In genomic region chr3R:4739492-4740431, dm6 we compare ENCODE assay signal across 1 fruit fly cellular context.
TF ChIP-seq lines count a peak whose summit lies in the region.

No protein-coding gene starts in this region.

TF ChIP-seq in whole organism, embryonic, 481 proteins besides CTCF, POLR2A, EP300 and RAD21 (continued from another document and continues in another):
- TF ChIP-seq disco-r (GFP tag; optimal IDR thresholded peaks at IDR 0.05; lab: Kevin White, UChicago), result peak; percentile 56
- TF ChIP-seq dpn (GFP tag; optimal IDR thresholded peaks at IDR 0.05; lab: Kevin White, UChicago), result peak; percentile 82 to 87
- TF ChIP-seq CG11398 (GFP tag; optimal IDR thresholded peaks at IDR 0.05; lab: Kevin White, UChicago), result peak; percentile 62
- no peak for TF ChIP-seq wdn (GFP tag; IDR thresholded peaks at IDR 0.05; lab: Robert Waterston, UW)
- TF ChIP-seq CG42726 (GFP tag; IDR thresholded peaks at IDR 0.05; lab: Robert Waterston, UW; ENCODE audit: partially characterized antibody), result no peak
- no peak for TF ChIP-seq CG9932 (GFP tag; IDR thresholded peaks at IDR 0.05; lab: Robert Waterston, UW)
- TF ChIP-seq Ets97D (GFP tag; optimal IDR thresholded peaks at IDR 0.05; lab: Kevin White, UChicago), result peak; percentile 46
- TF ChIP-seq slou (GFP tag; optimal IDR thresholded peaks at IDR 0.05; lab: Kevin White, UChicago), result peak; percentile 69
- TF ChIP-seq gfzf (GFP tag; optimal IDR thresholded peaks at IDR 0.05; lab: Kevin White, UChicago), result no peak
- peak; percentile 86 for TF ChIP-seq Ssrp (tag; optimal IDR thresholded peaks at IDR 0.05; lab: Kevin White, UChicago)
- TF ChIP-seq ranshi (GFP tag; IDR thresholded peaks at IDR 0.05; lab: Robert Waterston, UW), result no peak
- TF ChIP-seq knrl (GFP tag; IDR thresholded peaks at IDR 0.05; lab: Robert Waterston, UW; ENCODE audit: partially characterized antibody), result no peak
- peak; percentile 74 for TF ChIP-seq Hmx (GFP tag; optimal IDR thresholded peaks at IDR 0.05; lab: Kevin White, UChicago)
- peak; percentile 98 for TF ChIP-seq sens (GFP tag; lab: Kevin White, UChicago)
- peak; percentile 86 for TF ChIP-seq CG4820 (GFP tag; optimal IDR thresholded peaks at IDR 0.05; lab: Kevin White, UChicago)
- TF ChIP-seq HLH3B (GFP tag; IDR thresholded peaks at IDR 0.05; lab: Robert Waterston, UW), result no peak
- TF ChIP-seq Deaf1 (tag; optimal IDR thresholded peaks at IDR 0.05; lab: Kevin White, UChicago), result peak; percentile 78
- TF ChIP-seq sug (tag; optimal IDR thresholded peaks at IDR 0.05; lab: Kevin White, UChicago), result peak; percentile 54
- no peak for TF ChIP-seq Adf1 (GFP tag; IDR thresholded peaks at IDR 0.05; lab: Robert Waterston, UW)
- TF ChIP-seq CG31441 (GFP tag; IDR thresholded peaks at IDR 0.05; lab: Robert Waterston, UW), result no peak
- no peak for TF ChIP-seq zfh1 (GFP tag; IDR thresholded peaks at IDR 0.05; lab: Robert Waterston, UW)
- peak; percentile 71 for TF ChIP-seq CG6765 (GFP tag; optimal IDR thresholded peaks at IDR 0.05; lab: Kevin White, UChicago)
- no peak for TF ChIP-seq CG17912 (GFP tag; optimal IDR thresholded peaks at IDR 0.05; lab: Kevin White, UChicago)
- TF ChIP-seq CG34422 (GFP tag; IDR thresholded peaks at IDR 0.05; lab: Robert Waterston, UW), result no peak
- no peak for TF ChIP-seq gt (GFP tag; IDR thresholded peaks at IDR 0.05; lab: Robert Waterston, UW)
- no peak for TF ChIP-seq gcm2 (GFP tag; optimal IDR thresholded peaks at IDR 0.05; lab: Kevin White, UChicago)
- TF ChIP-seq sisA (GFP tag; IDR thresholded peaks at IDR 0.05; lab: Robert Waterston, UW), result no peak
- no peak for TF ChIP-seq bigmax (GFP tag; optimal IDR thresholded peaks at IDR 0.05; lab: Kevin White, UChicago)
- no peak for TF ChIP-seq bowl (GFP tag; IDR thresholded peaks at IDR 0.05; lab: Robert Waterston, UW)
- TF ChIP-seq CG12104 (GFP tag; optimal IDR thresholded peaks at IDR 0.05; lab: Kevin White, UChicago), result peak; percentile 90
- no peak for TF ChIP-seq MTF-1 (GFP tag; optimal IDR thresholded peaks at IDR 0.05; lab: Kevin White, UChicago; ENCODE audit: borderline replicate concordance)
- TF ChIP-seq sima (GFP tag; optimal IDR thresholded peaks at IDR 0.05; lab: Kevin White, UChicago), result peak; percentile 1
- TF ChIP-seq CG31365 (tag; optimal IDR thresholded peaks at IDR 0.05; lab: Kevin White, UChicago), result no peak
- no peak for TF ChIP-seq H15 (GFP tag; IDR thresholded peaks at IDR 0.05; lab: Robert Waterston, UW)
- TF ChIP-seq Side (GFP tag; optimal IDR thresholded peaks at IDR 0.05; lab: Kevin White, UChicago), result peak; percentile 78
- no peak for TF ChIP-seq CG34224 (GFP tag; IDR thresholded peaks at IDR 0.05; lab: Robert Waterston, UW; ENCODE audit: partially characterized antibody)
- TF ChIP-seq Dll (GFP tag; IDR thresholded peaks at IDR 0.05; lab: Robert Waterston, UW; ENCODE audit: partially characterized antibody), result no peak
- peak; percentile 71 for TF ChIP-seq D19A (tag; optimal IDR thresholded peaks at IDR 0.05; lab: Kevin White, UChicago)
- no peak for TF ChIP-seq CG9215 (GFP tag; IDR thresholded peaks at IDR 0.05; lab: Robert Waterston, UW)
- no peak for TF ChIP-seq CG16813 (GFP tag; IDR thresholded peaks at IDR 0.05; lab: Robert Waterston, UW; ENCODE audit: partially characterized antibody)
- peak; percentile 65 for TF ChIP-seq CG33557 (GFP tag; optimal IDR thresholded peaks at IDR 0.05; lab: Kevin White, UChicago)
- TF ChIP-seq vfl (GFP tag; optimal IDR thresholded peaks at IDR 0.05; lab: Kevin White, UChicago), result peak; percentile 60
- peak; percentile 75 for TF ChIP-seq fd3F (GFP tag; optimal IDR thresholded peaks at IDR 0.05; lab: Kevin White, UChicago)
- TF ChIP-seq CG18599 (GFP tag; optimal IDR thresholded peaks at IDR 0.05; lab: Kevin White, UChicago), result peak; percentile 89
- no peak for TF ChIP-seq chm (GFP tag; IDR thresholded peaks at IDR 0.05; lab: Robert Waterston, UW)
- TF ChIP-seq danr (GFP tag; IDR thresholded peaks at IDR 0.05; lab: Robert Waterston, UW), result no peak
- TF ChIP-seq CG11723 (GFP tag; optimal IDR thresholded peaks at IDR 0.05; lab: Kevin White, UChicago), result peak; percentile 84
- no peak for TF ChIP-seq CG15479 (GFP tag; optimal IDR thresholded peaks at IDR 0.05; lab: Kevin White, UChicago)
- TF ChIP-seq CG14860 (GFP tag; IDR thresholded peaks at IDR 0.05; lab: Robert Waterston, UW; ENCODE audit: partially characterized antibody), result no peak
- TF ChIP-seq wor (GFP tag; IDR thresholded peaks at IDR 0.05; lab: Robert Waterston, UW), result no peak
- no peak for TF ChIP-seq z (GFP tag; IDR thresholded peaks at IDR 0.05; lab: Robert Waterston, UW)
- TF ChIP-seq CG14014 (GFP tag; IDR thresholded peaks at IDR 0.05; lab: Robert Waterston, UW), result no peak
- TF ChIP-seq hb (GFP tag; IDR thresholded peaks at IDR 0.05; lab: Robert Waterston, UW; ENCODE audit: partially characterized antibody), result no peak
- TF ChIP-seq gcm (GFP tag; optimal IDR thresholded peaks at IDR 0.05; lab: Kevin White, UChicago), result peak; percentile 55
- TF ChIP-seq CG18262 (tag; optimal IDR thresholded peaks at IDR 0.05; lab: Kevin White, UChicago), result peak; percentile 92
- no peak for TF ChIP-seq peb (GFP tag; IDR thresholded peaks at IDR 0.05; lab: Robert Waterston, UW)
- no peak for TF ChIP-seq hkb (optimal IDR thresholded peaks at IDR 0.05; lab: Kevin White, UChicago)
- TF ChIP-seq hkb (GFP tag; IDR thresholded peaks at IDR 0.05; lab: Robert Waterston, UW), result no peak
- TF ChIP-seq CG8290 (GFP tag; optimal IDR thresholded peaks at IDR 0.05; lab: Kevin White, UChicago), result peak; percentile 62
- peak; percentile 50 to 52 for TF ChIP-seq CG8290 (tag; optimal IDR thresholded peaks at IDR 0.05; lab: Kevin White, UChicago)
- no peak for TF ChIP-seq dimm (GFP tag; IDR thresholded peaks at IDR 0.05; lab: Robert Waterston, UW)
- peak in 2 of 3 experiments; percentile 51 to 90 for TF ChIP-seq lola (GFP tag; optimal IDR thresholded peaks at IDR 0.05; lab: Kevin White, UChicago)
- peak; percentile 21 for TF ChIP-seq zen (tag; optimal IDR thresholded peaks at IDR 0.05; lab: Kevin White, UChicago)
- peak; percentile 86 for TF ChIP-seq ind (GFP tag; optimal IDR thresholded peaks at IDR 0.05; lab: Kevin White, UChicago)
- peak; percentile 81 for TF ChIP-seq Sox102F (GFP tag; optimal IDR thresholded peaks at IDR 0.05; lab: Kevin White, UChicago)
- no peak for TF ChIP-seq Rx (GFP tag; IDR thresholded peaks at IDR 0.05; lab: Robert Waterston, UW)
- TF ChIP-seq CG10462 (GFP tag; optimal IDR thresholded peaks at IDR 0.05; lab: Kevin White, UChicago), result peak; percentile 78
- peak; percentile 55 for TF ChIP-seq CG17802 (tag; optimal IDR thresholded peaks at IDR 0.05; lab: Kevin White, UChicago)
- no peak for TF ChIP-seq jigr1 (GFP tag; IDR thresholded peaks at IDR 0.05; lab: Robert Waterston, UW)
- peak; percentile 52 for TF ChIP-seq maf-S (GFP tag; optimal IDR thresholded peaks at IDR 0.05; lab: Kevin White, UChicago)
- TF ChIP-seq Rfx (GFP tag; IDR thresholded peaks at IDR 0.05; lab: Robert Waterston, UW), result no peak
- TF ChIP-seq btn (GFP tag; optimal IDR thresholded peaks at IDR 0.05; lab: Kevin White, UChicago), result peak; percentile 35
- peak; percentile 80 for TF ChIP-seq Dek (tag; optimal IDR thresholded peaks at IDR 0.05; lab: Kevin White, UChicago)
- TF ChIP-seq CG7745 (tag; optimal IDR thresholded peaks at IDR 0.05; lab: Kevin White, UChicago), result no peak
- peak; percentile 93 for TF ChIP-seq CG2678 (tag; optimal IDR thresholded peaks at IDR 0.05; lab: Kevin White, UChicago)
- TF ChIP-seq CG13424 (tag; optimal IDR thresholded peaks at IDR 0.05; lab: Kevin White, UChicago), result peak; percentile 89
- peak; percentile 23 for TF ChIP-seq CG18011 (GFP tag; optimal IDR thresholded peaks at IDR 0.05; lab: Kevin White, UChicago)
- peak; percentile 63 for TF ChIP-seq NK7.1 (GFP tag; optimal IDR thresholded peaks at IDR 0.05; lab: Kevin White, UChicago)
- TF ChIP-seq CG17361 (GFP tag; IDR thresholded peaks at IDR 0.05; lab: Robert Waterston, UW), result no peak
- peak; percentile 75 for TF ChIP-seq en (GFP tag; optimal IDR thresholded peaks at IDR 0.05; lab: Kevin White, UChicago)
- TF ChIP-seq CG31224 (GFP tag; IDR thresholded peaks at IDR 0.05; lab: Robert Waterston, UW), result no peak
- no peak for TF ChIP-seq br (optimal IDR thresholded peaks at IDR 0.05; lab: Kevin White, UChicago)
- peak in 1 of 2 experiments; percentile 96 for TF ChIP-seq eve (GFP tag; optimal IDR thresholded peaks at IDR 0.05; lab: Kevin White, UChicago)
- no peak for TF ChIP-seq fru (optimal IDR thresholded peaks at IDR 0.05; lab: Kevin White, UChicago)
- no peak for TF ChIP-seq nerfin-2 (GFP tag; IDR thresholded peaks at IDR 0.05; lab: Robert Waterston, UW; ENCODE audit: partially characterized antibody)
- peak; percentile 97 for TF ChIP-seq Ets65A (GFP tag; lab: Kevin White, UChicago)
- no peak for TF ChIP-seq Bgb (GFP tag; IDR thresholded peaks at IDR 0.05; lab: Robert Waterston, UW; ENCODE audit: partially characterized antibody)
- TF ChIP-seq CG2712 (tag; optimal IDR thresholded peaks at IDR 0.05; lab: Kevin White, UChicago), result peak; percentile 80
- no peak for TF ChIP-seq amos (GFP tag; IDR thresholded peaks at IDR 0.05; lab: Robert Waterston, UW; ENCODE audit: partially characterized antibody)
- TF ChIP-seq Opbp (GFP tag; IDR thresholded peaks at IDR 0.05; lab: Robert Waterston, UW; ENCODE audit: partially characterized antibody), result no peak
- no peak for TF ChIP-seq CG13287 (GFP tag; IDR thresholded peaks at IDR 0.05; lab: Robert Waterston, UW; ENCODE audit: partially characterized antibody)
- no peak for TF ChIP-seq CG10366 (GFP tag; IDR thresholded peaks at IDR 0.05; lab: Robert Waterston, UW)
- TF ChIP-seq odd (GFP tag; optimal IDR thresholded peaks at IDR 0.05; lab: Kevin White, UChicago), result peak; percentile 84
- TF ChIP-seq CG16815 (GFP tag; optimal IDR thresholded peaks at IDR 0.05; lab: Kevin White, UChicago), result peak; percentile 90
- TF ChIP-seq CG10267 (tag; optimal IDR thresholded peaks at IDR 0.05; lab: Kevin White, UChicago), result peak; percentile 74
- TF ChIP-seq CG16863 (GFP tag; optimal IDR thresholded peaks at IDR 0.05; lab: Kevin White, UChicago), result peak; percentile 90
- TF ChIP-seq CG9609 (GFP tag; optimal IDR thresholded peaks at IDR 0.05; lab: Kevin White, UChicago), result peak; percentile 85
- TF ChIP-seq Mrtf (GFP tag; IDR thresholded peaks at IDR 0.05; lab: Robert Waterston, UW), result no peak
- peak; percentile 53 for TF ChIP-seq Fer3 (tag; optimal IDR thresholded peaks at IDR 0.05; lab: Kevin White, UChicago)
- TF ChIP-seq D (optimal IDR thresholded peaks at IDR 0.05; lab: Kevin White, UChicago), result no peak
- TF ChIP-seq D (GFP tag; optimal IDR thresholded peaks at IDR 0.05; lab: Kevin White, UChicago), result peak; percentile 89
- no peak for TF ChIP-seq chinmo (GFP tag; IDR thresholded peaks at IDR 0.05; lab: Robert Waterston, UW; ENCODE audit: partially characterized antibody)
- peak; percentile 11 for TF ChIP-seq CG4707 (GFP tag; optimal IDR thresholded peaks at IDR 0.05; lab: Kevin White, UChicago)
- TF ChIP-seq CG4360 (GFP tag; IDR thresholded peaks at IDR 0.05; lab: Robert Waterston, UW), result no peak
- TF ChIP-seq Usf (GFP tag; optimal IDR thresholded peaks at IDR 0.05; lab: Kevin White, UChicago), result peak; percentile 81
- TF ChIP-seq CG12299 (tag; optimal IDR thresholded peaks at IDR 0.05; lab: Kevin White, UChicago), result peak; percentile 28
- TF ChIP-seq mirr (GFP tag; optimal IDR thresholded peaks at IDR 0.05; lab: Kevin White, UChicago), result peak; percentile 48
- no peak for TF ChIP-seq CG1024 (GFP tag; IDR thresholded peaks at IDR 0.05; lab: Robert Waterston, UW)
- no peak for TF ChIP-seq h (optimal IDR thresholded peaks at IDR 0.05; lab: Kevin White, UChicago)
- peak; percentile 90 to 93 for TF ChIP-seq Trl (optimal IDR thresholded peaks at IDR 0.05; lab: Kevin White, UChicago)
- peak; percentile 45 for TF ChIP-seq Trl (GFP tag; optimal IDR thresholded peaks at IDR 0.05; lab: Kevin White, UChicago)
- peak; percentile 66 for TF ChIP-seq unpg (GFP tag; optimal IDR thresholded peaks at IDR 0.05; lab: Kevin White, UChicago)
- no peak for TF ChIP-seq CG7372 (GFP tag; IDR thresholded peaks at IDR 0.05; lab: Robert Waterston, UW)
- peak; percentile 88 for TF ChIP-seq Hsf (GFP tag; optimal IDR thresholded peaks at IDR 0.05; lab: Kevin White, UChicago)
- TF ChIP-seq fd96Cb (tag; optimal IDR thresholded peaks at IDR 0.05; lab: Kevin White, UChicago), result peak; percentile 80
- no peak for TF ChIP-seq esg (GFP tag; conservative IDR thresholded peaks at IDR 0.05; lab: Robert Waterston, UW)
- peak; percentile 64 for TF ChIP-seq kni (GFP tag; optimal IDR thresholded peaks at IDR 0.05; lab: Kevin White, UChicago)
- TF ChIP-seq Bteb2 (GFP tag; optimal IDR thresholded peaks at IDR 0.05; lab: Kevin White, UChicago), result peak; percentile 70
- no peak for TF ChIP-seq CG32772 (GFP tag; IDR thresholded peaks at IDR 0.05; lab: Robert Waterston, UW)
- peak; percentile 79 for TF ChIP-seq tin (GFP tag; optimal IDR thresholded peaks at IDR 0.05; lab: Kevin White, UChicago)
- TF ChIP-seq CG3163 (GFP tag; optimal IDR thresholded peaks at IDR 0.05; lab: Kevin White, UChicago), result peak; percentile 62
- peak; percentile 59 for TF ChIP-seq CG6254 (GFP tag; optimal IDR thresholded peaks at IDR 0.05; lab: Kevin White, UChicago)
- TF ChIP-seq cwo (GFP tag; optimal IDR thresholded peaks at IDR 0.05; lab: Kevin White, UChicago), result peak; percentile 76
- TF ChIP-seq sd (tag; optimal IDR thresholded peaks at IDR 0.05; lab: Kevin White, UChicago), result peak; percentile 94
- TF ChIP-seq CG12071 (GFP tag; optimal IDR thresholded peaks at IDR 0.05; lab: Kevin White, UChicago), result no peak
- TF ChIP-seq CG6683 (GFP tag; optimal IDR thresholded peaks at IDR 0.05; lab: Kevin White, UChicago), result peak; percentile 60
- peak; percentile 67 for TF ChIP-seq CG9817 (tag; optimal IDR thresholded peaks at IDR 0.05; lab: Kevin White, UChicago)
- peak; percentile 79 for TF ChIP-seq mam (GFP tag; optimal IDR thresholded peaks at IDR 0.05; lab: Kevin White, UChicago)
- TF ChIP-seq CG2889 (GFP tag; IDR thresholded peaks at IDR 0.05; lab: Robert Waterston, UW), result no peak
- TF ChIP-seq sna (GFP tag; IDR thresholded peaks at IDR 0.05; lab: Robert Waterston, UW; ENCODE audit: partially characterized antibody), result no peak
- no peak for TF ChIP-seq CG32532 (GFP tag; IDR thresholded peaks at IDR 0.05; lab: Robert Waterston, UW)
- TF ChIP-seq CG14710 (tag; optimal IDR thresholded peaks at IDR 0.05; lab: Kevin White, UChicago), result peak; percentile 86
- peak; percentile 66 for TF ChIP-seq CG12236 (GFP tag; optimal IDR thresholded peaks at IDR 0.05; lab: Kevin White, UChicago)
- TF ChIP-seq CG13775 (GFP tag; optimal IDR thresholded peaks at IDR 0.05; lab: Kevin White, UChicago), result peak; percentile 90
- peak; percentile 77 for TF ChIP-seq Antp (GFP tag; optimal IDR thresholded peaks at IDR 0.05; lab: Kevin White, UChicago)
